Fruit fly (Drosophila melanogaster) whole organism, adult: Measurements from ENCODE around the gene CG9686.

Source experiments
- CG11617 ChIP-seq: fragments of 200-800 bp; sonication (Bioruptor generic); optimal IDR thresholded peaks from 2 replicates; lab custom pipeline; 2017; ENCODE audit warnings: mild to moderate bottlenecking, missing biosample characterization, missing genetic modification reagents, missing genetic modification characterization
- CG12768 ChIP-seq: fragments of 200-800 bp; sonication (Bioruptor generic); optimal IDR thresholded peaks from 2 replicates; lab custom pipeline; 2017; ENCODE audit warnings: missing biosample characterization, missing genetic modification characterization, mild to moderate bottlenecking, moderate library complexity, missing genetic modification reagents
- CG14711 ChIP-seq: fragments of 200-800 bp; sonication (Bioruptor generic); optimal IDR thresholded peaks from 2 replicates; lab custom pipeline; 2018; ENCODE audit warnings: missing biosample characterization, mild to moderate bottlenecking, missing genetic modification characterization, moderate library complexity
- CG1620 ChIP-seq: fragments of 200-800 bp; sonication (Bioruptor generic); optimal IDR thresholded peaks from 2 replicates; lab custom pipeline; 2016; ENCODE audit warnings: missing biosample characterization, missing genetic modification characterization
- CG33017 ChIP-seq: fragments of 200-800 bp; sonication (Bioruptor generic); optimal IDR thresholded peaks from 2 replicates; lab custom pipeline; 2018; ENCODE audit warnings: missing biosample characterization, mild to moderate bottlenecking, missing genetic modification characterization, moderate library complexity
- CG5204 ChIP-seq: fragments of 200-800 bp; sonication (Bioruptor generic); optimal IDR thresholded peaks from 2 replicates; lab custom pipeline; 2016; ENCODE audit warnings: missing biosample characterization, missing genetic modification characterization
- CG7045 ChIP-seq: fragments of 200-800 bp; sonication (Bioruptor generic); optimal IDR thresholded peaks from 2 replicates; lab custom pipeline; 2017; ENCODE audit warnings: missing biosample characterization, mild to moderate bottlenecking, missing genetic modification characterization
- CG7101 ChIP-seq: fragments of 200-800 bp; sonication (Bioruptor generic); optimal IDR thresholded peaks from 2 replicates; lab custom pipeline; 2018; ENCODE audit warnings: missing biosample characterization, mild to moderate bottlenecking, missing genetic modification characterization, moderate library complexity
- Clk ChIP-seq: fragments of 200-800 bp; sonication (Bioruptor generic); optimal IDR thresholded peaks from 2 replicates; lab custom pipeline; 2017; ENCODE audit warnings: missing biosample characterization, missing genetic modification characterization
- Crg-1 ChIP-seq: fragments of 200-800 bp; sonication (Bioruptor generic); optimal IDR thresholded peaks from 2 replicates; lab custom pipeline; 2016; ENCODE audit warnings: missing biosample characterization, missing genetic modification characterization
- Hr96 ChIP-seq: fragments of 200-800 bp; sonication (Bioruptor generic); optimal IDR thresholded peaks from 2 replicates; lab custom pipeline; 2016; ENCODE audit warnings: missing biosample characterization, missing genetic modification characterization
- Mnt ChIP-seq: fragments of 200-800 bp; sonication (Bioruptor generic); optimal IDR thresholded peaks from 2 replicates; lab custom pipeline; 2016; ENCODE audit warnings: missing biosample characterization, mild to moderate bottlenecking, missing genetic modification characterization
- bab1 ChIP-seq: fragments of 200-800 bp; sonication (Bioruptor generic); optimal IDR thresholded peaks from 3 replicates; lab custom pipeline; 2019; ENCODE audit warnings: missing biosample characterization, mild to moderate bottlenecking, missing genetic modification characterization, moderate library complexity
- cic ChIP-seq: fragments of 200-800 bp; sonication (Bioruptor generic); optimal IDR thresholded peaks from 2 replicates; lab custom pipeline; 2017; ENCODE audit warnings: missing biosample characterization, mild to moderate bottlenecking, missing genetic modification characterization, moderate library complexity
- cnc ChIP-seq, 2 experiments: fragments of >200 bp; optimal IDR thresholded peaks; 2 replicates each; lab custom pipeline; 2017
- kay ChIP-seq: fragments of 200-800 bp; sonication (Bioruptor generic); peaks from one replicate; lab custom pipeline; 2016; ENCODE audit warnings: missing biosample characterization, missing genetic modification characterization, borderline replicate concordance
- ovo ChIP-seq: fragments of 200-800 bp; sonication (Bioruptor generic); optimal IDR thresholded peaks from 2 replicates; lab custom pipeline; 2016; ENCODE audit warnings: missing biosample characterization, missing genetic modification characterization
- pad ChIP-seq: fragments of 200-800 bp; sonication (Bioruptor generic); optimal IDR thresholded peaks from 3 replicates; lab custom pipeline; 2017; ENCODE audit warnings: missing biosample characterization, missing genetic modification characterization, mild to moderate bottlenecking, moderate library complexity, missing genetic modification reagents
- tj ChIP-seq: fragments of 200-800 bp; sonication (Bioruptor generic); optimal IDR thresholded peaks from 3 replicates; lab custom pipeline; 2017; ENCODE audit warnings: missing biosample characterization, mild to moderate bottlenecking, missing genetic modification characterization, moderate library complexity
- toe ChIP-seq: fragments of 200-800 bp; sonication (Bioruptor generic); optimal IDR thresholded peaks from 2 replicates; lab custom pipeline; 2016; ENCODE audit warnings: missing biosample characterization, missing genetic modification characterization

The CG9686 gene

dm6 chrX:9871632-9872031 is 8.0 kb upstream of the CG9686 start, which contains the start of gene CG45061:
Gene CG45061 (minus strand): TSS chrX:9871702.
- peak; percentile 9 for TF ChIP-seq cic (GFP tag; lab: Kevin White, UChicago)
- TF ChIP-seq Crg-1 (GFP tag; lab: Kevin White, UChicago): no peak
- no peak for TF ChIP-seq Clk (GFP tag; lab: Kevin White, UChicago)
- no peak for TF ChIP-seq bab1 (GFP tag; lab: Kevin White, UChicago)
- peak; percentile 30 for TF ChIP-seq Mnt (GFP tag; lab: Kevin White, UChicago)
- peak; percentile 45 for TF ChIP-seq CG7101 (tag; lab: Kevin White, UChicago)

- no peak for TF ChIP-seq tj
- TF ChIP-seq kay (GFP tag; lab: Kevin White, UChicago): no peak
- peak; percentile 53 for TF ChIP-seq Mnt (GFP tag; lab: Kevin White, UChicago)
- TF ChIP-seq CG33017 (tag; lab: Kevin White, UChicago): no peak
Measured at dm6 chrX:9873917-9874316, 5.8 kb upstream of the CG9686 start, which contains the start of gene CG32695. Gene CG32695 (minus strand): TSS chrX:9874057.

dm6 chrX:9875948-9876853 is 3.5 kb upstream of the CG9686 start, which contains the start of gene CG15247:
Gene CG15247 (minus strand): TSS chrX:9876672.
- TF ChIP-seq CG7101 (tag; lab: Kevin White, UChicago) (peak; percentile 37), CG14711 (peak; percentile 12), cic (GFP tag; lab: Kevin White, UChicago) (no peak), Clk (GFP tag; lab: Kevin White, UChicago) (no peak), Crg-1 (GFP tag; lab: Kevin White, UChicago) (no peak)

dm6 chrX:9877240-9877639 is 2.4 kb upstream of the CG9686 start:
- TF ChIP-seq bab1 (GFP tag; lab: Kevin White, UChicago): no peak
- no peak for TF ChIP-seq CG33017 (tag; lab: Kevin White, UChicago)
- no peak for TF ChIP-seq kay (GFP tag; lab: Kevin White, UChicago)
- TF ChIP-seq Hr96 (GFP tag; lab: Kevin White, UChicago): no peak
- no peak for TF ChIP-seq ovo (GFP tag; lab: Kevin White, UChicago)
- no peak for TF ChIP-seq tj
- no peak for TF ChIP-seq Crg-1 (GFP tag; lab: Kevin White, UChicago)
- no peak for TF ChIP-seq CG11617 (GFP tag; lab: Kevin White, UChicago)
- no peak for TF ChIP-seq CG7101 (tag; lab: Kevin White, UChicago)
- no peak for TF ChIP-seq CG7045 (GFP tag; lab: Kevin White, UChicago)

dm6 chrX:9878125-9878524 is 1.5 kb upstream of the CG9686 start, which contains the start of gene CG1468:
Gene CG1468 (plus strand): TSS chrX:9878422.
- TF ChIP-seq ovo (GFP tag; lab: Kevin White, UChicago): no peak

dm6 chrX:9881746-9882145 is 2.1 kb downstream of the CG9686 start, which contains the start of gene CG9689:
Gene CG9689 (plus strand): TSS chrX:9881953.
- TF ChIP-seq Crg-1 (GFP tag; lab: Kevin White, UChicago): no peak
- no peak for TF ChIP-seq Mnt (GFP tag; lab: Kevin White, UChicago)
- no peak for TF ChIP-seq toe (GFP tag; lab: Kevin White, UChicago)
- no peak for TF ChIP-seq CG14711
- TF ChIP-seq tj: no peak
- no peak for TF ChIP-seq Clk (GFP tag; lab: Kevin White, UChicago)
- TF ChIP-seq cic (GFP tag; lab: Kevin White, UChicago): no peak
- TF ChIP-seq Hr96 (GFP tag; lab: Kevin White, UChicago): no peak
- TF ChIP-seq cnc (optimal IDR thresholded peaks at IDR 0.05; lab: Kevin White, UChicago): no peak
- TF ChIP-seq CG11617 (GFP tag; lab: Kevin White, UChicago): no peak

- TF ChIP-seq CG12768 (GFP tag; lab: Kevin White, UChicago) (no peak), Mnt (GFP tag; lab: Kevin White, UChicago) (no peak), Clk (GFP tag; lab: Kevin White, UChicago) (no peak), cnc (optimal IDR thresholded peaks at IDR 0.05; lab: Kevin White, UChicago) (no peak), CG33017 (tag; lab: Kevin White, UChicago) (no peak), CG7045 (GFP tag; lab: Kevin White, UChicago) (no peak)
Measured at dm6 chrX:9882900-9883299, 3.2 kb downstream of the CG9686 start.

dm6 chrX:9884221-9884620 is 4.6 kb downstream of the CG9686 start, which contains the start of gene CG9691:
Gene CG9691 (plus strand): TSS chrX:9884442.
- no peak for TF ChIP-seq toe (GFP tag; lab: Kevin White, UChicago)
- no peak for TF ChIP-seq cnc (optimal IDR thresholded peaks at IDR 0.05; lab: Kevin White, UChicago)
- no peak for TF ChIP-seq CG33017 (tag; lab: Kevin White, UChicago)
- TF ChIP-seq CG11617 (GFP tag; lab: Kevin White, UChicago): no peak
- no peak for TF ChIP-seq pad (GFP tag; lab: Kevin White, UChicago)
- TF ChIP-seq CG1620 (GFP tag; lab: Kevin White, UChicago): no peak
- TF ChIP-seq Hr96 (GFP tag; lab: Kevin White, UChicago): no peak
- no peak for TF ChIP-seq CG7101 (tag; lab: Kevin White, UChicago)
- TF ChIP-seq Clk (GFP tag; lab: Kevin White, UChicago): no peak
- no peak for TF ChIP-seq Crg-1 (GFP tag; lab: Kevin White, UChicago)
- no peak for TF ChIP-seq bab1 (GFP tag; lab: Kevin White, UChicago)
- no peak for TF ChIP-seq CG7045 (GFP tag; lab: Kevin White, UChicago)
- TF ChIP-seq tj: no peak
- no peak for TF ChIP-seq Mnt (GFP tag; lab: Kevin White, UChicago)
- no peak for TF ChIP-seq ovo (GFP tag; lab: Kevin White, UChicago)
- TF ChIP-seq CG12768 (GFP tag; lab: Kevin White, UChicago): no peak
- TF ChIP-seq CG5204 (GFP tag; lab: Kevin White, UChicago): no peak
- no peak for TF ChIP-seq CG14711
- no peak for TF ChIP-seq kay (GFP tag; lab: Kevin White, UChicago)
